Worm (Caenorhabditis elegans): Measurements from ENCODE around the gene Y38F1A.1.

Gene Y38F1A.1

ce11 chrII:12954670-12955069 is at the start of gene Y38F1A.1, which contains the start of gene Y38F1A.2:
TSS of gene Y38F1A.1 (minus strand) at chrII:12954770.
TSS of gene Y38F1A.2 (plus strand) at chrII:12954958.
- TF ChIP-seq T22C8.4 (GFP tag; IDR thresholded peaks at IDR 0.05): no peak
- no peak for TF ChIP-seq ztf-29 (GFP tag; IDR thresholded peaks at IDR 0.05)
- no peak for TF ChIP-seq ref-1 (GFP tag; conservative IDR thresholded peaks at IDR 0.05)
- TF ChIP-seq ztf-23 (GFP tag; IDR thresholded peaks at IDR 0.05): no peak
- TF ChIP-seq klf-2 (GFP tag; conservative IDR thresholded peaks at IDR 0.05): no peak
- TF ChIP-seq cog-1 (tag; optimal IDR thresholded peaks at IDR 0.05): no peak

ce11 chrII:13003244-13003643 is 48.7 kb upstream of the Y38F1A.1 start:
- TF ChIP-seq ztf-23 (GFP tag; IDR thresholded peaks at IDR 0.05) (no peak), tab-1 (GFP tag; IDR thresholded peaks at IDR 0.05) (no peak)

ce11 chrII:13000753-13001152 is 46.2 kb upstream of the Y38F1A.1 start, which contains the start of gene Y38F1A.8:
TSS of gene Y38F1A.8 (minus strand) at chrII:13000853.
- TF ChIP-seq ztf-29 (GFP tag; IDR thresholded peaks at IDR 0.05) (no peak), tab-1 (GFP tag; IDR thresholded peaks at IDR 0.05) (no peak), flt-1 (GFP tag; IDR thresholded peaks at IDR 0.05) (no peak), klf-2 (GFP tag; conservative IDR thresholded peaks at IDR 0.05) (no peak), med-1 (GFP tag; optimal IDR thresholded peaks at IDR 0.05; ENCODE audit: insufficient read depth) (no peak), cog-1 (tag; optimal IDR thresholded peaks at IDR 0.05) (no peak), ref-1 (GFP tag; conservative IDR thresholded peaks at IDR 0.05) (no peak), ztf-23 (GFP tag; IDR thresholded peaks at IDR 0.05) (no peak)

- TF ChIP-seq ztf-23 (GFP tag; IDR thresholded peaks at IDR 0.05) (no peak), tab-1 (GFP tag; IDR thresholded peaks at IDR 0.05) (no peak), T22C8.4 (GFP tag; IDR thresholded peaks at IDR 0.05) (no peak), flt-1 (GFP tag; IDR thresholded peaks at IDR 0.05) (no peak)
These were observed 42.8 kb upstream of the Y38F1A.1 start, which contains the start of gene Y38F1A.7 for ce11 chrII:12997413-12997812. TSS of gene Y38F1A.7 (minus strand) at chrII:12997804.

ce11 chrII:12996249-12996648 is 41.7 kb upstream of the Y38F1A.1 start, which contains the start of gene hphd-1:
TSS of gene hphd-1 (minus strand) at chrII:12996571.
- TF ChIP-seq T22C8.4 (GFP tag; IDR thresholded peaks at IDR 0.05) (no peak), tab-1 (GFP tag; IDR thresholded peaks at IDR 0.05) (no peak), ztf-29 (GFP tag; IDR thresholded peaks at IDR 0.05) (no peak), klf-2 (GFP tag; conservative IDR thresholded peaks at IDR 0.05) (no peak)

ce11 chrII:12995322-12995721 is 40.8 kb upstream of the Y38F1A.1 start:
- TF ChIP-seq ztf-29 (GFP tag; IDR thresholded peaks at IDR 0.05): no peak

- TF ChIP-seq flt-1 (GFP tag; IDR thresholded peaks at IDR 0.05) (no peak), T22C8.4 (GFP tag; IDR thresholded peaks at IDR 0.05) (no peak), ztf-23 (GFP tag; IDR thresholded peaks at IDR 0.05) (no peak), tab-1 (GFP tag; IDR thresholded peaks at IDR 0.05) (no peak), cog-1 (tag; optimal IDR thresholded peaks at IDR 0.05) (no peak), med-1 (GFP tag; optimal IDR thresholded peaks at IDR 0.05; ENCODE audit: insufficient read depth) (no peak), ztf-29 (GFP tag; IDR thresholded peaks at IDR 0.05) (no peak), ref-1 (GFP tag; conservative IDR thresholded peaks at IDR 0.05) (no peak), klf-2 (GFP tag; conservative IDR thresholded peaks at IDR 0.05) (no peak)
These were observed 39.6 kb upstream of the Y38F1A.1 start for ce11 chrII:12994009-12994788.

ce11 chrII:12992980-12993379 is 38.4 kb upstream of the Y38F1A.1 start:
- no peak for TF ChIP-seq flt-1 (GFP tag; IDR thresholded peaks at IDR 0.05)
- TF ChIP-seq med-1 (GFP tag; optimal IDR thresholded peaks at IDR 0.05; ENCODE audit: insufficient read depth): no peak

ce11 chrII:12992193-12992592 is 37.6 kb upstream of the Y38F1A.1 start:
- TF ChIP-seq ztf-29 (GFP tag; IDR thresholded peaks at IDR 0.05) (no peak), ref-1 (GFP tag; conservative IDR thresholded peaks at IDR 0.05) (no peak), cog-1 (tag; optimal IDR thresholded peaks at IDR 0.05) (no peak)

- TF ChIP-seq ztf-29 (GFP tag; IDR thresholded peaks at IDR 0.05): no peak
- TF ChIP-seq cog-1 (tag; optimal IDR thresholded peaks at IDR 0.05): no peak
- no peak for TF ChIP-seq ztf-23 (GFP tag; IDR thresholded peaks at IDR 0.05)
- TF ChIP-seq T22C8.4 (GFP tag; IDR thresholded peaks at IDR 0.05): no peak
- no peak for TF ChIP-seq klf-2 (GFP tag; conservative IDR thresholded peaks at IDR 0.05)
- TF ChIP-seq tab-1 (GFP tag; IDR thresholded peaks at IDR 0.05): no peak
- TF ChIP-seq med-1 (GFP tag; optimal IDR thresholded peaks at IDR 0.05; ENCODE audit: insufficient read depth): no peak
- no peak for TF ChIP-seq flt-1 (GFP tag; IDR thresholded peaks at IDR 0.05)
- no peak for TF ChIP-seq ref-1 (GFP tag; conservative IDR thresholded peaks at IDR 0.05)
These were observed 37.0 kb upstream of the Y38F1A.1 start for ce11 chrII:12991594-12991993.

ce11 chrII:12990964-12991593 is 36.5 kb upstream of the Y38F1A.1 start:
- no peak for TF ChIP-seq cog-1 (tag; optimal IDR thresholded peaks at IDR 0.05)
- no peak for TF ChIP-seq med-1 (GFP tag; optimal IDR thresholded peaks at IDR 0.05; ENCODE audit: insufficient read depth)
- no peak for TF ChIP-seq T22C8.4 (GFP tag; IDR thresholded peaks at IDR 0.05)
- no peak for TF ChIP-seq flt-1 (GFP tag; IDR thresholded peaks at IDR 0.05)
- TF ChIP-seq ref-1 (GFP tag; conservative IDR thresholded peaks at IDR 0.05): no peak
- TF ChIP-seq klf-2 (GFP tag; conservative IDR thresholded peaks at IDR 0.05): no peak
- TF ChIP-seq ztf-29 (GFP tag; IDR thresholded peaks at IDR 0.05): no peak; the same call in 1 of the 2 replicates
- TF ChIP-seq tab-1 (GFP tag; IDR thresholded peaks at IDR 0.05): no peak
- TF ChIP-seq ztf-23 (GFP tag; IDR thresholded peaks at IDR 0.05): no peak

All from whole organism, midembryonic.